Worm (Caenorhabditis elegans): Measurements from ENCODE around the gene nmad-1.

The nmad-1 gene

ce11 chrIII:5553098-5553497 is 1.6 kb downstream of the nmad-1 start:
- TF ChIP-seq ets-5 (GFP tag; IDR thresholded peaks at IDR 0.05) (no peak), pag-3 (tag; optimal IDR thresholded peaks at IDR 0.05; ENCODE audit: borderline replicate concordance, insufficient read depth) (no peak), nhr-76 (tag; optimal IDR thresholded peaks at IDR 0.05) (no peak), ceh-88 (GFP tag; IDR thresholded peaks at IDR 0.05) (no peak), pqm-1 (tag; optimal IDR thresholded peaks at IDR 0.05) (no peak), tlp-1 (tag; optimal IDR thresholded peaks at IDR 0.05) (no peak), mab-9 (GFP tag; IDR thresholded peaks at IDR 0.05) (no peak), unc-130 (tag; optimal IDR thresholded peaks at IDR 0.05) (no peak), C04F5.9 (tag; optimal IDR thresholded peaks at IDR 0.05) (no peak), swsn-7 (tag; optimal IDR thresholded peaks at IDR 0.05) (no peak), F16B12.6 (tag; optimal IDR thresholded peaks at IDR 0.05) (no peak), nhr-47 (tag; optimal IDR thresholded peaks at IDR 0.05) (no peak), tbx-2 (tag; optimal IDR thresholded peaks at IDR 0.05) (no peak), fos-1 (tag; optimal IDR thresholded peaks at IDR 0.05) (no peak), efl-1 (optimal IDR thresholded peaks at IDR 0.05) (no peak), efl-1 (GFP tag; optimal IDR thresholded peaks at IDR 0.05 in 1 of 2) (peak in 1 of 2 experiments; percentile 84), nhr-12 (tag; optimal IDR thresholded peaks at IDR 0.05) (no peak), nhr-20 (tag; optimal IDR thresholded peaks at IDR 0.05) (peak; percentile 86), sptf-1 (tag; optimal IDR thresholded peaks at IDR 0.05) (no peak), egl-27 (tag; optimal IDR thresholded peaks at IDR 0.05) (no peak), nhr-71 (tag; optimal IDR thresholded peaks at IDR 0.05) (peak; percentile 41), snpc-4 (tag; optimal IDR thresholded peaks at IDR 0.05) (no peak), lin-39 (tag; optimal IDR thresholded peaks at IDR 0.05) (no peak), nhr-237 (tag; optimal IDR thresholded peaks at IDR 0.05) (no peak), mef-2 (tag; optimal IDR thresholded peaks at IDR 0.05) (no peak), hpl-2 (GFP tag; optimal IDR thresholded peaks at IDR 0.05) (no peak), lir-3 (tag; optimal IDR thresholded peaks at IDR 0.05; ENCODE audit: poor library complexity) (no peak), ces-1 (GFP tag; optimal IDR thresholded peaks at IDR 0.05) (no peak), jun-1 (tag; optimal IDR thresholded peaks at IDR 0.05) (no peak), ceh-82 (tag; optimal IDR thresholded peaks at IDR 0.05) (no peak), xbp-1 (tag; optimal IDR thresholded peaks at IDR 0.05) (no peak), C34B4.2 (tag; optimal IDR thresholded peaks at IDR 0.05) (no peak), elt-2 (tag; optimal IDR thresholded peaks at IDR 0.05) (peak; percentile 59), mep-1 (tag; optimal IDR thresholded peaks at IDR 0.05) (no peak), nhr-90 (tag; optimal IDR thresholded peaks at IDR 0.05; ENCODE audit: poor library complexity) (peak; percentile 24), unc-30 (tag; optimal IDR thresholded peaks at IDR 0.05) (no peak), ceh-90 (tag; optimal IDR thresholded peaks at IDR 0.05) (no peak), ztf-11 (tag; optimal IDR thresholded peaks at IDR 0.05) (no peak), snu-23 (GFP tag; optimal IDR thresholded peaks at IDR 0.05) (peak; percentile 28), ama-1 (optimal IDR thresholded peaks at IDR 0.05) (no peak), nhr-85 (tag) (peak; percentile 89), lin-14 (GFP tag; optimal IDR thresholded peaks at IDR 0.05) (peak; percentile 52), zag-1 (tag; optimal IDR thresholded peaks at IDR 0.05) (no peak), sup-37 (GFP tag; optimal IDR thresholded peaks at IDR 0.05) (no peak), zip-4 (GFP tag; optimal IDR thresholded peaks at IDR 0.05) (no peak), fkh-4 (tag; optimal IDR thresholded peaks at IDR 0.05; ENCODE audit: borderline replicate concordance) (no peak), lin-35 (GFP tag; optimal IDR thresholded peaks at IDR 0.05) (peak in 1 of 2 experiments; percentile 29), hlh-4 (tag; optimal IDR thresholded peaks at IDR 0.05) (no peak), lin-13 (GFP tag; optimal IDR thresholded peaks at IDR 0.05) (no peak), nhr-19 (GFP tag; conservative IDR thresholded peaks at IDR 0.05) (peak; percentile 28; the same call in 1 of the 2 replicates), lsy-2 (tag; optimal IDR thresholded peaks at IDR 0.05) (peak in 1 of 2 experiments; percentile 24), nhr-28 (tag; optimal IDR thresholded peaks at IDR 0.05) (no peak), fkh-10 (GFP tag; optimal IDR thresholded peaks at IDR 0.05) (no peak), unc-62 (GFP tag; optimal IDR thresholded peaks at IDR 0.05) (no peak), rnt-1 (tag; optimal IDR thresholded peaks at IDR 0.05) (no peak)
